Fruit fly (Drosophila melanogaster): Measurements from ENCODE around the gene 5-HT2A.

DNA sequence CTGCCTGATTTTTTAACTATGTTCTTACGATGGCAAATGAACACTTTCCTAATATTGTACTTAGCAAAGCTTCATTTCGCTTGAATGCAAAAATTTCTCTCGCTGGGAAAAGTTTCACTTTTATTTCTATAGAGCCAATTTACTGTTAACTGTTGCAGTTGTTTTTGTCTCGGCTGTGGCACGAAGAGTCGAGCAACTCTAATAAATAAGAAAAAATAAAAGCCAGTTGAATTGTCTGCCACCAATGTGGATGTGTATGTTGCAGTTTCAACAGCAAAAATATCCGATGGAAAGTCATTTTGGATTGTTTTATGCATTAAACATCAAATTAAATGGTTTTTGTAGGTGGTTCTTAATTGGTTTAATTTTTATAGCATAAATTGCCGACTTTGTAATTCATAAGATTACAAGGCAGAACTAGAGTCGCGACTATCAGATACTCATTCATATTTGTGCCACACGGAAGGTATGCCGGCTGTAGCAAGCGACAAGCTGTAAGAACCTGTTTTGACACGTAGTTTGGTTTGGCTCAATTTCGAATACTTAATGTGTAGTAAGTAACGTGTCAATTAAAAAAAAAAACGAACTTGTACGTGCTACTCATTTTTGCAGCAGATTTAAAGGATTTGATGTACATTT, 53.5 kb downstream of the 5-HT2A start:
- no peak for TF ChIP-seq gl (tag; optimal IDR thresholded peaks at IDR 0.05)
- TF ChIP-seq Pif1B (GFP tag; optimal IDR thresholded peaks at IDR 0.05), result no peak
- TF ChIP-seq Ets98B (GFP tag; IDR thresholded peaks at IDR 0.05), result no peak
- TF ChIP-seq CG14655 (GFP tag; optimal IDR thresholded peaks at IDR 0.05), result no peak
- TF ChIP-seq EcR (GFP tag; optimal IDR thresholded peaks at IDR 0.05), result no peak
- no peak for TF ChIP-seq CG34367 (tag; optimal IDR thresholded peaks at IDR 0.05)
- TF ChIP-seq D1 (tag; optimal IDR thresholded peaks at IDR 0.05), result no peak
- TF ChIP-seq rn (GFP tag; IDR thresholded peaks at IDR 0.05), result no peak
- TF ChIP-seq CG8301 (tag; optimal IDR thresholded peaks at IDR 0.05), result no peak
- no peak for TF ChIP-seq CG10348 (GFP tag; IDR thresholded peaks at IDR 0.05)
- no peak for TF ChIP-seq CG4496 (GFP tag; IDR thresholded peaks at IDR 0.05)
- TF ChIP-seq Pif1A (GFP tag; optimal IDR thresholded peaks at IDR 0.05), result no peak
- TF ChIP-seq CG17806 (tag; optimal IDR thresholded peaks at IDR 0.05), result no peak
- TF ChIP-seq CG8159 (tag; optimal IDR thresholded peaks at IDR 0.05), result no peak
